Worm (Caenorhabditis elegans): ENCODE data around the gene F26G1.11.
A peak's percentile ranks its signal among the peaks of the same experiment; 100 is the strongest.
"Not testable (repeated sequence)": the region's sequence is repeated elsewhere in the genome, so short reads cannot be mapped to it uniquely, and the experiment has no call there.

The F26G1.11 gene

ce11 chrII:4818780-4819179 is 41.8 kb downstream of the F26G1.11 start:
- TF ChIP-seq unc-130 (GFP tag; optimal IDR thresholded peaks at IDR 0.05) = no peak
- no peak for TF ChIP-seq ces-1 (GFP tag; optimal IDR thresholded peaks at IDR 0.05)
- TF ChIP-seq jun-1 (tag; optimal IDR thresholded peaks at IDR 0.05) = no peak
- peak in 1 of 2 experiments; percentile 94 for TF ChIP-seq unc-62 (GFP tag; optimal IDR thresholded peaks at IDR 0.05 in 1 of 2)
- TF ChIP-seq unc-62 (tag; optimal IDR thresholded peaks at IDR 0.05) = no peak
- no peak for TF ChIP-seq mep-1 (tag; optimal IDR thresholded peaks at IDR 0.05)
- TF ChIP-seq dmd-9 (GFP tag; IDR thresholded peaks at IDR 0.05) = no peak
- TF ChIP-seq snpc-1.2 (GFP tag; IDR thresholded peaks at IDR 0.05) = no peak
- TF ChIP-seq zip-11 (GFP tag; IDR thresholded peaks at IDR 0.05) = no peak

- TF ChIP-seq nhr-48 (tag; optimal IDR thresholded peaks at IDR 0.05) (peak; percentile 46), ztf-7 (tag; optimal IDR thresholded peaks at IDR 0.05) (no peak), nhr-41 (GFP tag; IDR thresholded peaks at IDR 0.05) (no peak), spr-1 (tag; optimal IDR thresholded peaks at IDR 0.05) (no peak), dve-1 (tag; optimal IDR thresholded peaks at IDR 0.05; ENCODE audit: insufficient read depth) (no peak), madf-5 (GFP tag; IDR thresholded peaks at IDR 0.05) (no peak), mxl-3 (GFP tag; optimal IDR thresholded peaks at IDR 0.05) (peak; percentile 22), php-3 (GFP tag; IDR thresholded peaks at IDR 0.05) (no peak), pha-4 (GFP tag; IDR thresholded peaks at IDR 0.05) (no peak), pha-4 (tag; optimal IDR thresholded peaks at IDR 0.05) (no peak), saeg-2 (GFP tag; IDR thresholded peaks at IDR 0.05) (no peak), T20F7.1 (GFP tag; optimal IDR thresholded peaks at IDR 0.05) (no peak), madf-9 (GFP tag; conservative IDR thresholded peaks at IDR 0.05) (no peak), nhr-28 (tag; optimal IDR thresholded peaks at IDR 0.05) (peak; percentile 64)
These were observed 44.8 kb downstream of the F26G1.11 start, which contains the start of gene lact-5 for ce11 chrII:4821739-4822138. TSS of gene lact-5 (minus strand) at chrII:4821739.

- no peak for TF ChIP-seq nhr-237 (tag; optimal IDR thresholded peaks at IDR 0.05)
- peak; percentile 87 for TF ChIP-seq nhr-28 (tag; optimal IDR thresholded peaks at IDR 0.05)
- TF ChIP-seq madf-9 (GFP tag; conservative IDR thresholded peaks at IDR 0.05) = no peak
- no peak for TF ChIP-seq lim-7 (GFP tag; IDR thresholded peaks at IDR 0.05)
These were observed 45.7 kb downstream of the F26G1.11 start for ce11 chrII:4822610-4823009.

- TF ChIP-seq ceh-32 (tag; optimal IDR thresholded peaks at IDR 0.05; ENCODE audit: poor library complexity); daf-16 (GFP tag; optimal IDR thresholded peaks at IDR 0.05); daf-16 (tag; optimal IDR thresholded peaks at IDR 0.05); zip-2 (tag; optimal IDR thresholded peaks at IDR 0.05): not testable (repeated sequence)
These were observed 48.2 kb downstream of the F26G1.11 start, which contains the start of the genes C33F10.8 and msp-40 for ce11 chrII:4825133-4825532. TSS of gene C33F10.8 (minus strand) at chrII:4825233. TSS of gene msp-40 (plus strand) at chrII:4825414.

All from whole organism, L4 larva.